Fruit fly (Drosophila melanogaster) whole organism, embryonic: Measurements from ENCODE around the gene Cdc50.

Experiments
- Atf-2 ChIP-seq: fragments of 200-800 bp; sonication (Bioruptor generic); optimal IDR thresholded peaks from 2 replicates; lab custom pipeline; 2016; ENCODE audit warnings: missing biosample characterization, missing genetic modification characterization
- Atf6 ChIP-seq: fragments of 200-800 bp; sonication (Bioruptor generic); IDR thresholded peaks from 2 replicates; pipeline ENCODE4 v1.3.6; 2022; ENCODE audit warnings: missing biosample characterization, missing genetic modification characterization
- C15 ChIP-seq: fragments of 200-800 bp; sonication (Bioruptor generic); IDR thresholded peaks from 3 replicates; pipeline ENCODE4 v1.3.6; 2022; ENCODE audit warnings: missing biosample characterization, missing genetic modification characterization
- CG10431 ChIP-seq: fragments of 200-800 bp; sonication (Bioruptor generic); optimal IDR thresholded peaks from 3 replicates; lab custom pipeline; 2018; ENCODE audit warnings: missing biosample characterization, mild to moderate bottlenecking, missing genetic modification characterization
- CG10654 ChIP-seq: fragments of 200-800 bp; sonication (Bioruptor generic); optimal IDR thresholded peaks from 2 replicates; lab custom pipeline; 2016; ENCODE audit warnings: missing biosample characterization, missing genetic modification characterization
- CG11093 ChIP-seq: fragments of 200-800 bp; sonication (Bioruptor generic); IDR thresholded peaks from 3 replicates; pipeline ENCODE4 v1.3.6; 2022; ENCODE audit warnings: missing biosample characterization, missing genetic modification characterization
- CG12219 ChIP-seq: fragments of 200-800 bp; sonication (Bioruptor generic); optimal IDR thresholded peaks from 3 replicates; lab custom pipeline; 2018; ENCODE audit warnings: missing biosample characterization, mild to moderate bottlenecking, missing genetic modification characterization
- CG14965 ChIP-seq: fragments of 200-800 bp; sonication (Bioruptor generic); optimal IDR thresholded peaks from 2 replicates; lab custom pipeline; 2016; ENCODE audit warnings: missing biosample characterization, missing genetic modification characterization, borderline replicate concordance
- CG18476 ChIP-seq: fragments of 200-800 bp; sonication (Bioruptor generic); optimal IDR thresholded peaks from 2 replicates; lab custom pipeline; 2016; ENCODE audit warnings: missing biosample characterization, mild to moderate bottlenecking, missing genetic modification characterization
- CG2129 ChIP-seq: fragments of 200-800 bp; sonication (Bioruptor generic); IDR thresholded peaks from 2 replicates; pipeline ENCODE4 v1.3.6; 2022; ENCODE audit warnings: missing biosample characterization, missing genetic modification characterization; ENCODE audit not compliant: partially characterized antibody
- CG3163 ChIP-seq: fragments of 200-800 bp; sonication (Bioruptor generic); optimal IDR thresholded peaks from 3 replicates; lab custom pipeline; 2016; ENCODE audit warnings: missing biosample characterization, missing genetic modification characterization
- CG43689 ChIP-seq: fragments of 200-800 bp; sonication (Bioruptor generic); IDR thresholded peaks from 2 replicates; pipeline ENCODE4 v1.3.6; 2022; ENCODE audit warnings: missing biosample characterization, missing genetic modification characterization
- CG4707 ChIP-seq: fragments of 200-800 bp; sonication (Bioruptor generic); optimal IDR thresholded peaks from 2 replicates; lab custom pipeline; 2018; ENCODE audit warnings: missing biosample characterization, mild to moderate bottlenecking, missing genetic modification characterization, moderate library complexity
- CG6254 ChIP-seq: fragments of 200-800 bp; sonication (Bioruptor generic); optimal IDR thresholded peaks from 3 replicates; lab custom pipeline; 2017; ENCODE audit warnings: mild to moderate bottlenecking, missing biosample characterization, missing genetic modification reagents, missing genetic modification characterization
- CG7987 ChIP-seq: fragments of 200-800 bp; sonication (Bioruptor generic); optimal IDR thresholded peaks from 2 replicates; lab custom pipeline; 2018; ENCODE audit warnings: missing biosample characterization, mild to moderate bottlenecking, missing genetic modification characterization, moderate library complexity
- CG8089 ChIP-seq: fragments of 200-800 bp; sonication (Bioruptor generic); optimal IDR thresholded peaks from 3 replicates; lab custom pipeline; 2016; ENCODE audit warnings: missing biosample characterization, missing genetic modification characterization
- CG9932 ChIP-seq: fragments of 200-800 bp; sonication (Bioruptor generic); IDR thresholded peaks from 2 replicates; pipeline ENCODE4 v1.3.6; 2022; ENCODE audit warnings: missing biosample characterization, missing genetic modification characterization
- CrebB ChIP-seq: fragments of 200-800 bp; sonication (Bioruptor generic); optimal IDR thresholded peaks from 3 replicates; lab custom pipeline; 2018; ENCODE audit warnings: missing biosample characterization, mild to moderate bottlenecking, missing genetic modification characterization
- ERR ChIP-seq: fragments of 200-800 bp; sonication (Bioruptor generic); optimal IDR thresholded peaks from 2 replicates; lab custom pipeline; 2016; ENCODE audit warnings: missing biosample characterization, missing genetic modification characterization
- Hey ChIP-seq: fragments of 200-800 bp; sonication (Bioruptor generic); optimal IDR thresholded peaks from 3 replicates; lab custom pipeline; 2018; ENCODE audit warnings: missing biosample characterization, mild to moderate bottlenecking, missing genetic modification characterization
- Hr3 ChIP-seq: fragments of 200-800 bp; sonication (Bioruptor generic); optimal IDR thresholded peaks from 3 replicates; lab custom pipeline; 2016; ENCODE audit warnings: missing biosample characterization, missing genetic modification characterization
- Kr ChIP-seq: fragments of 200-800 bp; sonication (Bioruptor generic); optimal IDR thresholded peaks from 2 replicates; lab custom pipeline; 2017; ENCODE audit warnings: missing biosample characterization, mild to moderate bottlenecking, missing genetic modification characterization
- Med ChIP-seq: fragments of 200-800 bp; sonication (Bioruptor generic); peaks from one replicate; lab custom pipeline; 2016; ENCODE audit warnings: missing biosample characterization, missing genetic modification characterization, mild to moderate bottlenecking, inconsistent platforms, moderate library complexity
- PHDP ChIP-seq: fragments of 200-800 bp; sonication (Bioruptor generic); optimal IDR thresholded peaks from 3 replicates; lab custom pipeline; 2018; ENCODE audit warnings: missing biosample characterization, mild to moderate bottlenecking, missing genetic modification characterization, moderate library complexity
- bowl ChIP-seq: fragments of 200-800 bp; sonication (Bioruptor generic); IDR thresholded peaks from 2 replicates; pipeline ENCODE4 v1.3.6; 2022; ENCODE audit warnings: missing biosample characterization, missing genetic modification characterization
- corto ChIP-seq: fragments of 200-800 bp; sonication (Bioruptor generic); optimal IDR thresholded peaks from 2 replicates; lab custom pipeline; 2016; ENCODE audit warnings: missing biosample characterization, mild to moderate bottlenecking, missing genetic modification characterization, moderate library complexity
- esg ChIP-seq: fragments of 200-800 bp; sonication (Bioruptor generic); conservative IDR thresholded peaks from 2 replicates; pipeline ENCODE4 v1.3.6; 2022; ENCODE audit warnings: missing biosample characterization, missing genetic modification characterization
- exex ChIP-seq: fragments of 200-800 bp; sonication (Bioruptor generic); optimal IDR thresholded peaks from 4 replicates; lab custom pipeline; 2018; ENCODE audit warnings: missing biosample characterization, mild to moderate bottlenecking, missing genetic modification characterization, moderate library complexity
- fd102C ChIP-seq: fragments of 200-800 bp; sonication (Bioruptor generic); optimal IDR thresholded peaks from 2 replicates; lab custom pipeline; 2018; ENCODE audit warnings: missing biosample characterization, mild to moderate bottlenecking, missing genetic modification characterization, moderate library complexity
- fd3F ChIP-seq: fragments of 200-800 bp; sonication (Bioruptor generic); optimal IDR thresholded peaks from 2 replicates; lab custom pipeline; 2018; ENCODE audit warnings: missing biosample characterization, mild to moderate bottlenecking, missing genetic modification characterization, moderate library complexity
- gce ChIP-seq: fragments of 200-800 bp; sonication (Bioruptor generic); IDR thresholded peaks from 3 replicates; pipeline ENCODE4 v1.3.6; 2022; ENCODE audit warnings: missing biosample characterization, missing genetic modification characterization
- grau ChIP-seq: fragments of 200-800 bp; optimal IDR thresholded peaks from 3 replicates; lab custom pipeline; 2019; ENCODE audit warnings: missing biosample characterization, mild to moderate bottlenecking, missing genetic modification characterization, moderate library complexity
- grn ChIP-seq: fragments of 200-800 bp; sonication (Bioruptor generic); optimal IDR thresholded peaks from 3 replicates; lab custom pipeline; 2017; ENCODE audit warnings: missing biosample characterization, missing genetic modification characterization
- hbn ChIP-seq: fragments of 200-800 bp; sonication (Bioruptor generic); IDR thresholded peaks from 2 replicates; pipeline ENCODE4 v1.3.6; 2022; ENCODE audit warnings: missing biosample characterization, missing genetic modification characterization; ENCODE audit not compliant: partially characterized antibody
- hkb ChIP-seq, 2 experiments: fragments of 200-800 bp in 1 of 2; fragments of >200 bp in 1 of 2; sonication (Bioruptor generic) in 1 of 2; IDR thresholded peaks in 1 of 2; optimal IDR thresholded peaks in 1 of 2; 2 replicates each; pipeline versions ENCODE4 v1.3.6 to Lab custom; 2017 to 2022; ENCODE audit warnings: missing biosample characterization in 1 of 2, missing genetic modification characterization in 1 of 2
- hth ChIP-seq: fragments of >200 bp; optimal IDR thresholded peaks from 2 replicates; lab custom pipeline; 2017; ENCODE audit warnings: inconsistent platforms
- jigr1 ChIP-seq: fragments of 200-800 bp; sonication (Bioruptor generic); IDR thresholded peaks from 3 replicates; pipeline ENCODE4 v1.3.6; 2022; ENCODE audit warnings: missing biosample characterization, missing genetic modification characterization
- kni ChIP-seq: fragments of 200-800 bp; sonication (Bioruptor generic); optimal IDR thresholded peaks from 3 replicates; lab custom pipeline; 2017; ENCODE audit warnings: mild to moderate bottlenecking, missing biosample characterization, missing genetic modification reagents, missing genetic modification characterization
- lmd ChIP-seq: fragments of 200-800 bp; sonication (Bioruptor generic); IDR thresholded peaks from 2 replicates; pipeline ENCODE4 v1.3.6; 2022; ENCODE audit warnings: missing biosample characterization, missing genetic modification characterization
- nau ChIP-seq: fragments of 200-800 bp; sonication (Bioruptor generic); optimal IDR thresholded peaks from 3 replicates; lab custom pipeline; 2017; ENCODE audit warnings: missing biosample characterization, mild to moderate bottlenecking, missing genetic modification characterization, missing genetic modification reagents
- nerfin-1 ChIP-seq: fragments of 200-800 bp; sonication (Bioruptor generic); optimal IDR thresholded peaks from 3 replicates; lab custom pipeline; 2019; ENCODE audit warnings: missing biosample characterization, mild to moderate bottlenecking, missing genetic modification characterization, moderate library complexity
- slbo ChIP-seq: fragments of 200-800 bp; sonication (Bioruptor generic); IDR thresholded peaks from 2 replicates; pipeline ENCODE4 v1.3.6; 2022; ENCODE audit warnings: missing biosample characterization, missing genetic modification characterization
- sna ChIP-seq: fragments of 200-800 bp; sonication (Bioruptor generic); IDR thresholded peaks from 2 replicates; pipeline ENCODE4 v1.3.6; 2022; ENCODE audit warnings: missing biosample characterization, missing genetic modification characterization; ENCODE audit not compliant: partially characterized antibody
- so ChIP-seq: fragments of 200-800 bp; sonication (Bioruptor generic); IDR thresholded peaks from 3 replicates; pipeline ENCODE4 v1.3.6; 2022; ENCODE audit warnings: missing biosample characterization, missing genetic modification characterization
- sob ChIP-seq: fragments of 200-800 bp; sonication (Bioruptor generic); IDR thresholded peaks from 2 replicates; pipeline ENCODE4 v1.3.6; 2022; ENCODE audit warnings: missing biosample characterization, missing genetic modification characterization
- stc ChIP-seq: fragments of 200-800 bp; sonication (Bioruptor generic); IDR thresholded peaks from 2 replicates; pipeline ENCODE4 v1.3.6; 2022; ENCODE audit warnings: missing biosample characterization, missing genetic modification characterization
- tio ChIP-seq: fragments of 200-800 bp; sonication (Bioruptor generic); optimal IDR thresholded peaks from 2 replicates; lab custom pipeline; 2017; ENCODE audit warnings: missing biosample characterization, missing genetic modification characterization, inconsistent platforms
- wek ChIP-seq: fragments of 200-800 bp; sonication (Bioruptor generic); optimal IDR thresholded peaks from 3 replicates; lab custom pipeline; 2018; ENCODE audit warnings: missing biosample characterization, mild to moderate bottlenecking, missing genetic modification characterization, moderate library complexity
- zfh1 ChIP-seq: fragments of 200-800 bp; sonication (Bioruptor generic); IDR thresholded peaks from 3 replicates; pipeline ENCODE4 v1.3.6; 2022; ENCODE audit warnings: missing biosample characterization, missing genetic modification characterization

The Cdc50 gene

DNA sequence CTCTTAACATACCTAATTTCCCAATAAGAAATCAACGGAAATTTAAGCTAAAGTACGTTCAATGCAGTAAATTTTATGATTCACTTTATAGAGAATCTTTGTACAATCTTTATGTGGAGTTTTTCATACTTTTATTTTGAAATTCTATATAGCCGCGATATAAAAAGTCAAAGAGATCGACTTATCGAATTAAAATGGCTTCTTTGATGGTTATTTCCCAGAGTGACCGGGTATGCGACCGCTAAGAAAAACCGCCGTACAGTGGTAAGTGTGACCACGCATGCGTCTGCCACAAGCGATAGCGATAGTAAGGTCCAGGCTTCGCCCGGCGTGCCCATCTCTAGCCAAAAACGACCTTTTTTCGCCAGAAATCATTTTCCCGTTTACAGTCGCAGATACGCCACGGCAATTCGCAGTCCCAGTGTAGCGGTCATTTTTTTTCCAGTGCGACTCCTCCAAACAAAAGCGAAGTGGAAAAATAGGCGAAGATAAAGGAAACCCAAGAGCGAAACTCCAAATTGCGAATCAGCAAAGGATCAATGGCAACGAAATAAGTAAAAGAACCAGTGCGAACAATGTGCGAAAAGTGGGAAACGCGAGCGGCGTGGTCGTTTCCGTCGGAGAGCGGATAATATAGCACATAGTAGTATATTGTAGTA, 18.5 kb downstream of the Cdc50 start, which contains the start of gene hang (continued):
- TF ChIP-seq CG9932, result peak; percentile 73
- no peak for TF ChIP-seq CG43689 (GFP tag; lab: Robert Waterston, UW)
- TF ChIP-seq hkb (optimal IDR thresholded peaks at IDR 0.05; lab: Kevin White, UChicago), result no peak
- peak; percentile 61; the same call in 1 of the 2 replicates for TF ChIP-seq hkb (GFP tag; IDR thresholded peaks at IDR 0.05; lab: Robert Waterston, UW)
- peak; percentile 10 for TF ChIP-seq nau (GFP tag; lab: Kevin White, UChicago)
- TF ChIP-seq hbn (GFP tag; lab: Robert Waterston, UW), result peak; percentile 67
- no peak for TF ChIP-seq C15 (GFP tag; lab: Robert Waterston, UW)
- no peak for TF ChIP-seq hth
- TF ChIP-seq CG10654 (GFP tag; lab: Kevin White, UChicago), result peak; percentile 14
- no peak for TF ChIP-seq nerfin-1
- no peak for TF ChIP-seq kni (GFP tag; lab: Kevin White, UChicago)
- no peak for TF ChIP-seq so
- peak; percentile 1 for TF ChIP-seq CG4707 (GFP tag; lab: Kevin White, UChicago)
- no peak for TF ChIP-seq tio
- no peak for TF ChIP-seq CG18476 (GFP tag; lab: Kevin White, UChicago)
- no peak for TF ChIP-seq CG6254 (GFP tag; lab: Kevin White, UChicago)
- TF ChIP-seq Hey, result no peak
- TF ChIP-seq wek, result peak; percentile 5
- TF ChIP-seq CG12219 (GFP tag; lab: Kevin White, UChicago), result peak; percentile 5
- peak; percentile 20 for TF ChIP-seq PHDP (tag; lab: Kevin White, UChicago)
- no peak for TF ChIP-seq CG3163 (GFP tag; lab: Kevin White, UChicago)
- TF ChIP-seq fd102C, result no peak
- peak; percentile 34; the same call in 1 of the 2 replicates for TF ChIP-seq CG2129 (GFP tag; lab: Robert Waterston, UW)
- TF ChIP-seq CG11093 (GFP tag; lab: Robert Waterston, UW), result no peak
- peak; percentile 22 for TF ChIP-seq ERR (GFP tag; lab: Kevin White, UChicago)
- TF ChIP-seq jigr1 (GFP tag; lab: Robert Waterston, UW), result no peak
- TF ChIP-seq exex (tag; lab: Kevin White, UChicago), result no peak
- TF ChIP-seq slbo (GFP tag; lab: Robert Waterston, UW), result peak; percentile 60
- peak; percentile 57 for TF ChIP-seq sob
- TF ChIP-seq CG10431, result peak; percentile 41
- 0 out of 2 replicates have a peak, but pooled peaks have one; percentile 12 for TF ChIP-seq Atf6
- peak; percentile 41; the same call in 1 of the 2 replicates for TF ChIP-seq bowl (GFP tag; lab: Robert Waterston, UW)
- no peak for TF ChIP-seq fd3F (GFP tag; lab: Kevin White, UChicago)
- TF ChIP-seq stc (GFP tag; lab: Robert Waterston, UW), result peak; percentile 37; the same call in 1 of the 2 replicates
- TF ChIP-seq zfh1 (GFP tag; lab: Robert Waterston, UW), result peak; percentile 49; the same call in 1 of the 3 replicates
- TF ChIP-seq CrebB (tag; lab: Kevin White, UChicago), result peak; percentile 56
- TF ChIP-seq CG7987, result peak; percentile 72
- no peak for TF ChIP-seq Kr (GFP tag; lab: Kevin White, UChicago)
- peak; percentile 21; the same call in 1 of the 2 replicates for TF ChIP-seq lmd (GFP tag; lab: Robert Waterston, UW)
- TF ChIP-seq grau, result peak; percentile 22
- no peak for TF ChIP-seq CG14965 (GFP tag; lab: Kevin White, UChicago)
- TF ChIP-seq sna (GFP tag; lab: Robert Waterston, UW), result peak; percentile 57
- TF ChIP-seq gce, result no peak
- no peak for TF ChIP-seq esg (GFP tag; lab: Robert Waterston, UW)
- TF ChIP-seq Hr3 (GFP tag; lab: Kevin White, UChicago), result no peak
- TF ChIP-seq Atf-2 (GFP tag; lab: Kevin White, UChicago), result peak; percentile 6
- TF ChIP-seq CG8089 (GFP tag; lab: Kevin White, UChicago), result no peak
- peak; percentile 96 for TF ChIP-seq Med (GFP tag; lab: Kevin White, UChicago)
- no peak for TF ChIP-seq grn (GFP tag; lab: Kevin White, UChicago)
- TF ChIP-seq corto (GFP tag; lab: Kevin White, UChicago), result no peak
